Worm (Caenorhabditis elegans) whole organism, late embryonic: Measurements from ENCODE around the gene smz-1.

ENCODE experiments used
- ahr-1 ChIP-seq: sonication (generic microtip); optimal IDR thresholded peaks from 2 replicates; lab custom pipeline; 2016; ENCODE audit warnings: missing genetic modification characterization, missing compliant biosample characterization
- ama-1 ChIP-seq: fragments of 150-350 bp; optimal IDR thresholded peaks from 2 replicates; lab custom pipeline; 2014
- ceh-14 ChIP-seq: sonication (generic microtip); optimal IDR thresholded peaks from 2 replicates; lab custom pipeline; 2016; ENCODE audit warnings: missing genotype, missing genetic modification characterization, missing compliant biosample characterization
- ceh-19 ChIP-seq: fragments of 200-800 bp; sonication (Bioruptor generic); optimal IDR thresholded peaks from 2 replicates; lab custom pipeline; 2018; ENCODE audit warnings: mild to moderate bottlenecking, missing genetic modification characterization, missing compliant biosample characterization
- ceh-2 ChIP-seq: sonication (generic microtip); optimal IDR thresholded peaks from 2 replicates; lab custom pipeline; 2016; ENCODE audit warnings: missing genotype, missing genetic modification characterization, missing compliant biosample characterization
- ceh-22 ChIP-seq: sonication (generic microtip); optimal IDR thresholded peaks from 2 replicates; lab custom pipeline; 2017; ENCODE audit warnings: missing biosample characterization, missing genetic modification characterization
- ceh-30 ChIP-seq: fragments of 150-350 bp; optimal IDR thresholded peaks from 2 replicates; lab custom pipeline; 2014; ENCODE audit warnings: missing biosample characterization, missing genetic modification characterization
- ceh-31 ChIP-seq: sonication (generic microtip); optimal IDR thresholded peaks from 2 replicates; lab custom pipeline; 2016; ENCODE audit warnings: missing genetic modification characterization, missing compliant biosample characterization
- ceh-34 ChIP-seq: sonication (generic microtip); optimal IDR thresholded peaks from 2 replicates; lab custom pipeline; 2016; ENCODE audit warnings: mild to moderate bottlenecking, missing genetic modification characterization, missing compliant biosample characterization
- ceh-45 ChIP-seq: fragments of 200-800 bp; sonication (Bioruptor generic); IDR thresholded peaks from 2 replicates; pipeline ENCODE4 v1.3.6; 2022; ENCODE audit warnings: missing genetic modification reagents, missing genetic modification characterization, missing compliant biosample characterization
- ceh-48 ChIP-seq: sonication (generic microtip); optimal IDR thresholded peaks from 2 replicates; lab custom pipeline; 2016; ENCODE audit warnings: missing genetic modification characterization, inconsistent platforms, missing compliant biosample characterization
- ceh-6 ChIP-seq: fragments of 200-800 bp; sonication (Bioruptor generic); optimal IDR thresholded peaks from 2 replicates; lab custom pipeline; 2018; ENCODE audit warnings: mild to moderate bottlenecking, missing genetic modification characterization, missing compliant biosample characterization
- ceh-9 ChIP-seq: sonication (generic microtip); optimal IDR thresholded peaks from 2 replicates; lab custom pipeline; 2016; ENCODE audit warnings: mild to moderate bottlenecking, missing genetic modification characterization, inconsistent platforms, missing compliant biosample characterization
- che-1 ChIP-seq: sonication (generic microtip); optimal IDR thresholded peaks from 2 replicates; lab custom pipeline; 2016; ENCODE audit warnings: mild to moderate bottlenecking, missing genetic modification characterization, missing compliant biosample characterization
- dve-1 ChIP-seq: sonication (generic microtip); optimal IDR thresholded peaks from 2 replicates; lab custom pipeline; 2017; ENCODE audit warnings: antibody characterized with exemption, mild to moderate bottlenecking, missing genetic modification characterization, missing compliant biosample characterization
- elt-2 ChIP-seq: sonication (generic microtip); optimal IDR thresholded peaks from 2 replicates; lab custom pipeline; 2016; ENCODE audit warnings: missing genetic modification reagents, missing genetic modification characterization, missing compliant biosample characterization
- elt-4 ChIP-seq: sonication (generic microtip); optimal IDR thresholded peaks from 2 replicates; lab custom pipeline; 2016; ENCODE audit warnings: missing genetic modification characterization, missing compliant biosample characterization
- ets-4 ChIP-seq: sonication (generic microtip); optimal IDR thresholded peaks from 2 replicates; lab custom pipeline; 2016; ENCODE audit warnings: missing genetic modification characterization, missing compliant biosample characterization
- fax-1 ChIP-seq: sonication (generic microtip); optimal IDR thresholded peaks from 2 replicates; lab custom pipeline; 2016; ENCODE audit warnings: missing genotype, missing genetic modification characterization, missing compliant biosample characterization
- hlh-15 ChIP-seq: sonication (generic microtip); optimal IDR thresholded peaks from 2 replicates; lab custom pipeline; 2016; ENCODE audit warnings: missing genetic modification characterization, missing compliant biosample characterization
- hlh-30 ChIP-seq: sonication (generic microtip); optimal IDR thresholded peaks from 2 replicates; lab custom pipeline; 2017; ENCODE audit warnings: antibody characterized with exemption, missing genetic modification characterization, missing compliant biosample characterization; ENCODE audit not compliant: insufficient read depth
- hlh-6 ChIP-seq: sonication (generic microtip); optimal IDR thresholded peaks from 2 replicates; lab custom pipeline; 2016; ENCODE audit warnings: missing genotype, missing genetic modification characterization, missing compliant biosample characterization
- lim-6 ChIP-seq: sonication (generic microtip); optimal IDR thresholded peaks from 2 replicates; lab custom pipeline; 2016; ENCODE audit warnings: missing genetic modification characterization, missing compliant biosample characterization
- madf-2 ChIP-seq: sonication (generic microtip); optimal IDR thresholded peaks from 2 replicates; lab custom pipeline; 2017; ENCODE audit warnings: missing genetic modification characterization, missing compliant biosample characterization
- mec-3 ChIP-seq: sonication (generic microtip); optimal IDR thresholded peaks from 2 replicates; lab custom pipeline; 2016; ENCODE audit warnings: borderline replicate concordance, missing genetic modification characterization, missing compliant biosample characterization
- nhr-232 ChIP-seq: sonication (generic microtip); optimal IDR thresholded peaks from 2 replicates; lab custom pipeline; 2016; ENCODE audit warnings: missing genetic modification characterization, missing compliant biosample characterization
- npax-4 ChIP-seq: sonication (generic microtip); optimal IDR thresholded peaks from 2 replicates; lab custom pipeline; 2016; ENCODE audit warnings: missing genetic modification characterization, missing compliant biosample characterization
- pag-3 ChIP-seq: sonication (generic microtip); optimal IDR thresholded peaks from 2 replicates; lab custom pipeline; 2016; ENCODE audit warnings: missing compliant biosample characterization, missing genetic modification characterization, borderline replicate concordance
- pat-9 ChIP-seq: fragments of 200-800 bp; sonication (Bioruptor generic); optimal IDR thresholded peaks from 2 replicates; lab custom pipeline; 2018; ENCODE audit warnings: mild to moderate bottlenecking, missing genetic modification characterization, moderate library complexity, missing compliant biosample characterization
- pax-1 ChIP-seq: fragments of 150-350 bp; optimal IDR thresholded peaks from 2 replicates; lab custom pipeline; 2014; ENCODE audit warnings: missing biosample characterization, missing genetic modification characterization
- pha-2 ChIP-seq: sonication (generic microtip); optimal IDR thresholded peaks from 2 replicates; lab custom pipeline; 2017; ENCODE audit warnings: mild to moderate bottlenecking, missing genetic modification characterization, missing compliant biosample characterization
- pha-4 ChIP-seq: fragments of 150-350 bp; optimal IDR thresholded peaks from 2 replicates; lab custom pipeline; 2018; ENCODE audit warnings: missing biosample characterization, missing genetic modification reagents, missing genetic modification characterization
- pros-1 ChIP-seq: fragments of 150-350 bp; optimal IDR thresholded peaks from 2 replicates; lab custom pipeline; 2014; ENCODE audit warnings: missing biosample characterization, missing genetic modification reagents, missing genetic modification characterization
- sdc-2 ChIP-seq: sonication (generic microtip); optimal IDR thresholded peaks from 2 replicates; lab custom pipeline; 2016; ENCODE audit warnings: missing genotype, missing genetic modification characterization, missing compliant biosample characterization
- sox-2 ChIP-seq: fragments of 200-800 bp; sonication (Bioruptor generic); IDR thresholded peaks from 2 replicates; pipeline ENCODE4 v1.3.6; 2022; ENCODE audit warnings: missing genetic modification reagents, missing genetic modification characterization, missing compliant biosample characterization
- syd-9 ChIP-seq: sonication (generic microtip); optimal IDR thresholded peaks from 2 replicates; lab custom pipeline; 2016; ENCODE audit warnings: mild to moderate bottlenecking, missing genetic modification characterization, moderate library complexity, missing compliant biosample characterization
- ttx-3 ChIP-seq: sonication (generic microtip); optimal IDR thresholded peaks from 2 replicates; lab custom pipeline; 2016; ENCODE audit warnings: missing genetic modification reagents, missing genetic modification characterization, missing compliant biosample characterization
- unc-3 ChIP-seq, 2 experiments: fragments of 200-800 bp in 1 of 2; sonication (Bioruptor generic) in 1 of 2; sonication (generic microtip) in 1 of 2; conservative IDR thresholded peaks in 1 of 2; optimal IDR thresholded peaks in 1 of 2; 2 replicates each; pipeline versions ENCODE4 v1.3.6 to Lab custom; 2016 to 2022; ENCODE audit warnings: missing compliant biosample characterization in 2 of 2, missing genetic modification characterization in 2 of 2, missing genetic modification reagents in 1 of 2
- unc-55 ChIP-seq: sonication (generic microtip); optimal IDR thresholded peaks from 2 replicates; lab custom pipeline; 2017; ENCODE audit warnings: missing biosample characterization, missing genetic modification reagents, missing genetic modification characterization
- unc-86 ChIP-seq: sonication (generic microtip); optimal IDR thresholded peaks from 2 replicates; lab custom pipeline; 2016; ENCODE audit warnings: missing genetic modification characterization, missing compliant biosample characterization

smz-1 gene

DNA sequence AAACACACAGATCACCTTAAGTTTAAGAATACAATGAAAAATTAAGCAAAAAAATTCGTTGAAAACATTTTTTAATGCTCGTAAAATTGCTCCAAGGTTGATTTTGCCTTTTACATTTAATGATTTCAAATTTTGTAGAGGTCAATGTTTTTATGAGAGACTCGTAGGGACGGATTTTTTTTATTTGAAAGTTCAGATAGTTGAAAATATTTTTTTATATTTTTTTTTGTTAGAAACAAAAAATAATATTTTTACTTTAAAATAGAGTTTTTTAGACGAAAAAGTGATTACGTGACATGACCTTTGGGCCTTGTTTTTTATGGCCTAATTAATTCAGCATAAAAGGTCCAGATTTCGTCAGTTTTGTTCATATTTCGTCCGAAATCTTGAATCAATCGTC lies at the start of gene smz-1:
smz-1 (plus strand) TSS at position 301 of the 400 bp plus-strand sequence.
- TF ChIP-seq ceh-45 (GFP tag; lab: Robert Waterston, UW) (no peak), lim-6 (tag; lab: Kevin White, UChicago) (no peak), syd-9 (no peak), ceh-14 (tag; lab: Kevin White, UChicago) (no peak), ceh-30 (no peak), pros-1 (tag; lab: Kevin White, UChicago) (no peak), pha-4 (tag; lab: Kevin White, UChicago) (no peak), pat-9 (no peak), ceh-22 (no peak), pag-3 (no peak), ceh-48 (no peak), hlh-30 (tag; lab: Kevin White, UChicago) (no peak), ceh-34 (no peak), unc-3 (GFP tag; conservative IDR thresholded peaks at IDR 0.05; lab: Robert Waterston, UW) (no peak), unc-3 (tag; optimal IDR thresholded peaks at IDR 0.05; lab: Kevin White, UChicago) (no peak), unc-86 (tag; lab: Kevin White, UChicago) (no peak)
- TF ChIP-seq, all 69 proteins: peak for 0

DNA sequence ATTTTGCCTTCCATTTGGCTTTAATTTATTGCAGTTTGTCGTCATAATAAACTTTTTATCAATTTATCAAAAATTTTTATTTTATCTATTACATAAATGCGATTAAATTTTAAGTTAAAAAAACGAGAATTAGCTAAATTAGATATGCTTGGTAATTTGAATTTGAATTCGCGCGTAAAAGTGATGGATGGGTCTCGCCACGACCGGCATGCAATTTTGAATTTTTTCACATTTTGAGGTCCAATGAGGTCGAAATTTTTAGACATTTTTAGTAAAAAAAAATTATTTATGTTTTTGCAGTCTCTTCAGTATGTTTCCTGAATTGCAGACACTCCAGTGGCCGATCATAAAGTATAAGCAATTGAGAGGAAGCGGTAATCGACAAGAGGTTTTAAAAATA lies 46.2 kb upstream of the smz-1 start, which contains the start of gene dsb-1:
dsb-1 (plus strand) TSS at position 301 of the 400 bp plus-strand sequence.
- no peak for TF ChIP-seq ceh-2 (tag; lab: Kevin White, UChicago)
- TF ChIP-seq elt-2 (tag; lab: Kevin White, UChicago): no peak
- TF ChIP-seq che-1: no peak
- TF ChIP-seq hlh-15 (tag; lab: Kevin White, UChicago): no peak
- no peak for TF ChIP-seq ceh-22
- no peak for TF ChIP-seq hlh-6
- TF ChIP-seq ceh-6 (GFP tag; lab: Kevin White, UChicago): no peak
- TF ChIP-seq ceh-31 (tag; lab: Kevin White, UChicago): no peak
- no peak for TF ChIP-seq npax-4 (tag; lab: Kevin White, UChicago)
- no peak for TF ChIP-seq ahr-1 (tag; lab: Kevin White, UChicago)
- no peak for TF ChIP-seq nhr-232
- no peak for TF ChIP-seq sdc-2
- TF ChIP-seq elt-4 (tag; lab: Kevin White, UChicago): no peak
- no peak for TF ChIP-seq ttx-3 (tag; lab: Kevin White, UChicago)
- no peak for TF ChIP-seq ceh-48
- no peak for TF ChIP-seq pax-1 (tag; lab: Kevin White, UChicago)
- TF ChIP-seq sox-2 (GFP tag; lab: Robert Waterston, UW): no peak

DNA sequence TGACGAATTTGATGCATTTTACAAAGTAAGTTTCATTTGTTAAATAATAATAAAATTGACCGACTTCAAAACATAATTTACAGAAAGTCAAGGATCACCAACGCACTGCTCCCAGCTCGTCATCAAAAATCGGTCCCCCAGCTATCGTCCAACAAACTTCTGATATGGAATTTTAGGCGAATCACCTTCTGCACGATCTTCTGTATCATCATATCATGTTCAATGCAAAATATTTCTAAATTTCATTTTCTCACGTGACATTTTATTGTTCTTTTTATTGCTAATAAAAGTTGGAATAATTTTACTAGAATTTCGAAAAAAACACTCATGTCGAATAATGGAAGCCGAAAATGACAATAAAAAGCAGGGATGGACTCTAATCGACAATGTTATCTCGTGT lies 44.7 kb upstream of the smz-1 start, which contains the start of gene acl-13:
acl-13 (plus strand) TSS at position 301 of the 400 bp plus-strand sequence.
- TF ChIP-seq ama-1 (lab: Kevin White, UChicago) (no peak), mec-3 (tag; lab: Kevin White, UChicago) (no peak), dve-1 (tag; lab: Kevin White, UChicago) (no peak), sox-2 (GFP tag; lab: Robert Waterston, UW) (no peak), ceh-9 (tag; lab: Kevin White, UChicago) (no peak), unc-55 (no peak), ceh-19 (GFP tag; lab: Kevin White, UChicago) (no peak), ets-4 (tag; lab: Kevin White, UChicago) (no peak), unc-86 (tag; lab: Kevin White, UChicago) (no peak), fax-1 (tag; lab: Kevin White, UChicago) (no peak), pha-2 (tag; lab: Kevin White, UChicago) (no peak), madf-2 (no peak)
